Worm (Caenorhabditis elegans): ENCODE results near the gene npr-12.

npr-12 gene

ce11 chrIV:6881183-6881582 lies 56.3 kb downstream of the npr-12 start (continued):
- TF ChIP-seq ceh-88 (GFP tag; IDR thresholded peaks at IDR 0.05) (no peak), unc-62 (GFP tag; optimal IDR thresholded peaks at IDR 0.05) (no peak), ama-1 (optimal IDR thresholded peaks at IDR 0.05) (no peak), ces-1 (GFP tag; optimal IDR thresholded peaks at IDR 0.05) (no peak), mdl-1 (tag; optimal IDR thresholded peaks at IDR 0.05) (peak in 1 of 2 experiments; percentile 52), nhr-19 (GFP tag; conservative IDR thresholded peaks at IDR 0.05) (peak; percentile 83), dsc-1 (tag; optimal IDR thresholded peaks at IDR 0.05) (peak; percentile 75), aha-1 (tag; optimal IDR thresholded peaks at IDR 0.05) (no peak), irx-1 (tag; optimal IDR thresholded peaks at IDR 0.05) (peak; percentile 39), nhr-11 (tag; optimal IDR thresholded peaks at IDR 0.05) (peak; percentile 16), mep-1 (tag; optimal IDR thresholded peaks at IDR 0.05) (peak; percentile 50), nhr-20 (tag; optimal IDR thresholded peaks at IDR 0.05) (peak; percentile 71), xbp-1 (tag; optimal IDR thresholded peaks at IDR 0.05) (peak; percentile 35), lin-35 (GFP tag; optimal IDR thresholded peaks at IDR 0.05) (peak in 1 of 2 experiments; percentile 27), elt-2 (tag; optimal IDR thresholded peaks at IDR 0.05) (no peak), nhr-77 (tag; optimal IDR thresholded peaks at IDR 0.05) (peak; percentile 54), C04F5.9 (tag; optimal IDR thresholded peaks at IDR 0.05) (no peak), alr-1 (tag; optimal IDR thresholded peaks at IDR 0.05; ENCODE audit: borderline replicate concordance) (no peak), elt-3 (tag; optimal IDR thresholded peaks at IDR 0.05) (no peak), egl-27 (tag; optimal IDR thresholded peaks at IDR 0.05) (peak; percentile 5 to 72), lin-14 (GFP tag; optimal IDR thresholded peaks at IDR 0.05) (peak; percentile 96), ets-5 (GFP tag; IDR thresholded peaks at IDR 0.05) (no peak), aly-2 (tag; optimal IDR thresholded peaks at IDR 0.05) (no peak), ceh-63 (GFP tag; optimal IDR thresholded peaks at IDR 0.05) (no peak), isw-1 (GFP tag; IDR thresholded peaks at IDR 0.05) (no peak), efl-3 (GFP tag; optimal IDR thresholded peaks at IDR 0.05) (no peak), fos-1 (tag; optimal IDR thresholded peaks at IDR 0.05) (peak; percentile 14), tbx-2 (tag; optimal IDR thresholded peaks at IDR 0.05) (peak; percentile 75), lin-15B (tag; optimal IDR thresholded peaks at IDR 0.05) (no peak), lir-3 (tag; optimal IDR thresholded peaks at IDR 0.05; ENCODE audit: poor library complexity) (peak; percentile 4), nhr-12 (tag; optimal IDR thresholded peaks at IDR 0.05) (no peak), grh-1 (GFP tag; IDR thresholded peaks at IDR 0.05) (no peak), Y116A8C.19 (tag; optimal IDR thresholded peaks at IDR 0.05; ENCODE audit: borderline replicate concordance) (no peak), nhr-71 (tag; optimal IDR thresholded peaks at IDR 0.05) (peak; percentile 88), swsn-7 (tag; optimal IDR thresholded peaks at IDR 0.05) (peak; percentile 60), C34B4.2 (tag; optimal IDR thresholded peaks at IDR 0.05) (no peak), sox-4 (tag; optimal IDR thresholded peaks at IDR 0.05) (peak; percentile 56), lin-39 (tag; optimal IDR thresholded peaks at IDR 0.05) (no peak), pqm-1 (tag; optimal IDR thresholded peaks at IDR 0.05) (no peak), hlh-17 (GFP tag; optimal IDR thresholded peaks at IDR 0.05; ENCODE audit: borderline replicate concordance) (no peak), zip-4 (GFP tag; optimal IDR thresholded peaks at IDR 0.05) (no peak), pag-3 (tag; optimal IDR thresholded peaks at IDR 0.05; ENCODE audit: borderline replicate concordance, insufficient read depth) (no peak), ztf-11 (tag; optimal IDR thresholded peaks at IDR 0.05) (no peak), hpl-2 (GFP tag; optimal IDR thresholded peaks at IDR 0.05) (no peak), snpc-4 (tag; optimal IDR thresholded peaks at IDR 0.05) (no peak), blmp-1 (tag; optimal IDR thresholded peaks at IDR 0.05) (no peak), unc-86 (tag; optimal IDR thresholded peaks at IDR 0.05) (peak; percentile 52), C16A3.4 (tag; optimal IDR thresholded peaks at IDR 0.05) (no peak), mef-2 (tag; optimal IDR thresholded peaks at IDR 0.05) (peak; percentile 21), jun-1 (tag; optimal IDR thresholded peaks at IDR 0.05) (peak; percentile 28), ztf-4 (tag; optimal IDR thresholded peaks at IDR 0.05) (peak; percentile 51), ceh-8 (GFP tag; optimal IDR thresholded peaks at IDR 0.05) (peak; percentile 32)

Measured in whole organism, L1 larva.